Worm (Caenorhabditis elegans) whole organism, young adult: ENCODE results near the gene gst-4.

ENCODE experiments used
- B0035.1 ChIP-seq: sonication (generic microtip); optimal IDR thresholded peaks from 2 replicates; lab custom pipeline; 2016; ENCODE audit warnings: missing genetic modification characterization, mild to moderate bottlenecking, missing compliant biosample characterization, missing genotype, missing genetic modification reagents
- D2030.7 ChIP-seq: fragments of 200-800 bp; sonication (Bioruptor generic); IDR thresholded peaks from 2 replicates; pipeline ENCODE4 v1.3.6; 2022; ENCODE audit warnings: missing genetic modification reagents, missing genetic modification characterization, missing compliant biosample characterization
- F23B12.7 ChIP-seq: sonication (generic microtip); optimal IDR thresholded peaks from 2 replicates; lab custom pipeline; 2017; ENCODE audit warnings: missing genetic modification characterization, mild to moderate bottlenecking, missing compliant biosample characterization, antibody characterized with exemption, moderate library complexity; ENCODE audit not compliant: insufficient read depth
- F55B11.4 ChIP-seq: sonication (generic microtip); optimal IDR thresholded peaks from 2 replicates; lab custom pipeline; 2016; ENCODE audit warnings: missing compliant biosample characterization, missing genetic modification characterization, borderline replicate concordance; ENCODE audit not compliant: insufficient read depth
- F57A8.1 ChIP-seq: fragments of 200-800 bp; sonication (Bioruptor generic); optimal IDR thresholded peaks from 2 replicates; lab custom pipeline; 2018; ENCODE audit warnings: mild to moderate bottlenecking, missing genetic modification characterization, moderate library complexity, missing compliant biosample characterization
- F57C9.4 ChIP-seq: sonication (generic microtip); optimal IDR thresholded peaks from 2 replicates; lab custom pipeline; 2017; ENCODE audit warnings: mild to moderate bottlenecking, missing genetic modification characterization, missing compliant biosample characterization
- T07F8.4 ChIP-seq: sonication (generic microtip); optimal IDR thresholded peaks from 2 replicates; lab custom pipeline; 2016; ENCODE audit warnings: mild to moderate bottlenecking, missing genetic modification characterization, moderate library complexity, missing compliant biosample characterization
- Y53F4B.3 ChIP-seq: fragments of 200-800 bp; sonication (Bioruptor generic); IDR thresholded peaks from 2 replicates; pipeline ENCODE4 v1.3.6; 2022; ENCODE audit warnings: missing genetic modification reagents, missing genetic modification characterization, missing compliant biosample characterization
- Y56A3A.18 ChIP-seq: fragments of 200-800 bp; sonication (Bioruptor generic); IDR thresholded peaks from 2 replicates; pipeline ENCODE4 v1.3.6; 2022; ENCODE audit warnings: missing genetic modification reagents, missing genetic modification characterization, missing compliant biosample characterization
- akir-1 ChIP-seq: fragments of 200-800 bp; sonication (Bioruptor generic); optimal IDR thresholded peaks from 2 replicates; lab custom pipeline; 2018; ENCODE audit warnings: mild to moderate bottlenecking, missing genetic modification characterization, moderate library complexity, missing compliant biosample characterization
- ama-1 ChIP-seq, 3 experiments: fragments of 150-350 bp in 1 of 3; sonication (generic microtip) in 2 of 3; optimal IDR thresholded peaks; 2 replicates each; lab custom pipeline; 2014 to 2018; ENCODE audit warnings: missing biosample characterization in 2 of 3, missing genetic modification characterization in 2 of 3, missing genetic modification reagents in 2 of 3
- aptf-3 ChIP-seq: fragments of 200-800 bp; sonication (Bioruptor generic); IDR thresholded peaks from 2 replicates; pipeline ENCODE4 v1.3.6; 2022; ENCODE audit warnings: missing genetic modification characterization, missing compliant biosample characterization
- attf-5 ChIP-seq: fragments of 200-800 bp; sonication (Bioruptor generic); optimal IDR thresholded peaks from 2 replicates; lab custom pipeline; 2018; ENCODE audit warnings: mild to moderate bottlenecking, missing genetic modification characterization, missing compliant biosample characterization
- bed-1 ChIP-seq: fragments of 200-800 bp; sonication (Bioruptor generic); IDR thresholded peaks from 2 replicates; pipeline ENCODE4 v1.3.6; 2022; ENCODE audit warnings: missing genetic modification reagents, missing genetic modification characterization, missing compliant biosample characterization
- cebp-1 ChIP-seq, 2 experiments: fragments of 200-800 bp in 1 of 2; sonication (Bioruptor generic) in 1 of 2; sonication (generic microtip) in 1 of 2; IDR thresholded peaks in 1 of 2; optimal IDR thresholded peaks in 1 of 2; 2 replicates each; pipeline versions ENCODE4 v1.3.6 to Lab custom; 2017 to 2022; ENCODE audit warnings: missing compliant biosample characterization in 2 of 2, missing genetic modification characterization in 2 of 2, mild to moderate bottlenecking in 1 of 2, missing genetic modification reagents in 1 of 2, moderate library complexity in 1 of 2
- cebp-2 ChIP-seq: fragments of 200-800 bp; sonication (Bioruptor generic); IDR thresholded peaks from 2 replicates; pipeline ENCODE4 v1.3.6; 2022; ENCODE audit warnings: missing genetic modification characterization, missing compliant biosample characterization
- ceh-27 ChIP-seq: fragments of 200-800 bp; sonication (Bioruptor generic); optimal IDR thresholded peaks from 2 replicates; lab custom pipeline; 2018; ENCODE audit warnings: mild to moderate bottlenecking, missing genetic modification characterization, moderate library complexity, missing compliant biosample characterization
- ceh-40 ChIP-seq: fragments of 200-800 bp; sonication (Bioruptor generic); IDR thresholded peaks from 2 replicates; pipeline ENCODE4 v1.3.6; 2022; ENCODE audit warnings: missing genetic modification characterization, missing compliant biosample characterization
- dox-1 ChIP-seq: fragments of 200-800 bp; sonication (Bioruptor generic); IDR thresholded peaks from 2 replicates; pipeline ENCODE4 v1.3.6; 2022; ENCODE audit warnings: missing genetic modification reagents, missing genetic modification characterization, missing compliant biosample characterization
- dpff-1 ChIP-seq: sonication (generic microtip); optimal IDR thresholded peaks from 2 replicates; lab custom pipeline; 2017; ENCODE audit warnings: mild to moderate bottlenecking, missing genetic modification characterization, missing compliant biosample characterization
- hrde-1 ChIP-seq: sonication (generic microtip); optimal IDR thresholded peaks from 2 replicates; lab custom pipeline; 2016; ENCODE audit warnings: missing genetic modification characterization, mild to moderate bottlenecking, missing compliant biosample characterization, moderate library complexity, missing genotype, missing genetic modification reagents, borderline replicate concordance
- hsf-1 ChIP-seq: fragments of 200-800 bp; sonication (Bioruptor generic); IDR thresholded peaks from 2 replicates; pipeline ENCODE4 v1.3.6; 2022; ENCODE audit warnings: missing genetic modification reagents, missing genetic modification characterization, missing compliant biosample characterization
- lag-1 ChIP-seq: fragments of 200-800 bp; sonication (Bioruptor generic); IDR thresholded peaks from 2 replicates; pipeline ENCODE4 v1.3.6; 2022; ENCODE audit warnings: missing genetic modification reagents, missing genetic modification characterization, missing compliant biosample characterization
- let-526 ChIP-seq: fragments of 200-800 bp; sonication (Bioruptor generic); IDR thresholded peaks from 2 replicates; pipeline ENCODE4 v1.3.6; 2022; ENCODE audit warnings: missing genetic modification reagents, missing genetic modification characterization, missing compliant biosample characterization
- lin-40 ChIP-seq: sonication (generic microtip); optimal IDR thresholded peaks from 2 replicates; lab custom pipeline; 2016; ENCODE audit warnings: missing genetic modification characterization, mild to moderate bottlenecking, missing compliant biosample characterization, missing genotype, missing genetic modification reagents
- lin-54 ChIP-seq: fragments of 200-800 bp; sonication (Bioruptor generic); optimal IDR thresholded peaks from 2 replicates; lab custom pipeline; 2018; ENCODE audit warnings: mild to moderate bottlenecking, missing genetic modification characterization, missing compliant biosample characterization
- lsl-1 ChIP-seq: fragments of 200-800 bp; sonication (Bioruptor generic); optimal IDR thresholded peaks from 2 replicates; lab custom pipeline; 2018; ENCODE audit warnings: mild to moderate bottlenecking, missing genetic modification characterization, moderate library complexity, missing compliant biosample characterization
- mcd-1 ChIP-seq: fragments of 200-800 bp; sonication (Bioruptor generic); IDR thresholded peaks from 2 replicates; pipeline ENCODE4 v1.3.6; 2022; ENCODE audit warnings: missing genetic modification reagents, missing genetic modification characterization, missing compliant biosample characterization
- mes-4 ChIP-seq: sonication (generic microtip); optimal IDR thresholded peaks from 2 replicates; lab custom pipeline; 2016; ENCODE audit warnings: missing genotype, missing genetic modification characterization, missing compliant biosample characterization
- nfya-1 ChIP-seq: sonication (generic microtip); optimal IDR thresholded peaks from 2 replicates; lab custom pipeline; 2017; ENCODE audit warnings: antibody characterized with exemption, missing compliant biosample characterization, missing genetic modification characterization, borderline replicate concordance; ENCODE audit not compliant: insufficient read depth
- nfyb-1 ChIP-seq: fragments of 200-800 bp; sonication (Bioruptor generic); IDR thresholded peaks from 2 replicates; pipeline ENCODE4 v1.3.6; 2022; ENCODE audit warnings: missing genetic modification reagents, missing genetic modification characterization, missing compliant biosample characterization
- nhr-179 ChIP-seq: sonication (generic microtip); optimal IDR thresholded peaks from 2 replicates; lab custom pipeline; 2016; ENCODE audit warnings: mild to moderate bottlenecking, missing genetic modification characterization, missing compliant biosample characterization
- nhr-27 ChIP-seq: fragments of 200-800 bp; sonication (Bioruptor generic); optimal IDR thresholded peaks from 2 replicates; lab custom pipeline; 2018; ENCODE audit warnings: mild to moderate bottlenecking, missing genetic modification characterization, moderate library complexity, missing compliant biosample characterization
- pha-4 ChIP-seq: fragments of 150-350 bp; sonication (generic microtip); optimal IDR thresholded peaks from 2 replicates; lab custom pipeline; 2014; ENCODE audit warnings: missing biosample characterization, missing genetic modification reagents, missing genetic modification characterization
- sdz-38 ChIP-seq: sonication (generic microtip); optimal IDR thresholded peaks from 2 replicates; lab custom pipeline; 2016; ENCODE audit warnings: missing genotype, missing genetic modification characterization, missing compliant biosample characterization
- sea-2 ChIP-seq: fragments of 200-800 bp; sonication (Bioruptor generic); IDR thresholded peaks from 2 replicates; pipeline ENCODE4 v1.3.6; 2022; ENCODE audit warnings: missing genetic modification characterization, missing compliant biosample characterization
- snpc-1.1 ChIP-seq: sonication (generic microtip); optimal IDR thresholded peaks from 2 replicates; lab custom pipeline; 2017; ENCODE audit warnings: missing genetic modification characterization, mild to moderate bottlenecking, missing compliant biosample characterization, antibody characterized with exemption, moderate library complexity, missing genotype, missing genetic modification reagents; ENCODE audit not compliant: insufficient read depth
- snpc-1.3 ChIP-seq: sonication (generic microtip); optimal IDR thresholded peaks from 2 replicates; lab custom pipeline; 2017; ENCODE audit warnings: missing genetic modification characterization, mild to moderate bottlenecking, missing compliant biosample characterization, antibody characterized with exemption, moderate library complexity, missing genotype, missing genetic modification reagents; ENCODE audit not compliant: insufficient read depth
- somi-1 ChIP-seq: fragments of 200-800 bp; sonication (Bioruptor generic); optimal IDR thresholded peaks from 2 replicates; lab custom pipeline; 2018; ENCODE audit warnings: mild to moderate bottlenecking, missing genetic modification characterization, missing compliant biosample characterization
- tlf-1 ChIP-seq: fragments of 200-800 bp; sonication (Bioruptor generic); optimal IDR thresholded peaks from 2 replicates; lab custom pipeline; 2018; ENCODE audit warnings: mild to moderate bottlenecking, missing genetic modification characterization, missing compliant biosample characterization
- unc-62 ChIP-seq: fragments of 150-350 bp; optimal IDR thresholded peaks from 2 replicates; lab custom pipeline; 2014; ENCODE audit warnings: missing biosample characterization, missing genetic modification reagents, missing genetic modification characterization
- ztf-25 ChIP-seq: fragments of 200-800 bp; sonication (Bioruptor generic); IDR thresholded peaks from 2 replicates; pipeline ENCODE4 v1.3.6; 2022; ENCODE audit warnings: missing genetic modification reagents, missing genetic modification characterization, missing compliant biosample characterization
- ztf-6 ChIP-seq: fragments of 200-800 bp; sonication (Bioruptor generic); IDR thresholded peaks from 2 replicates; pipeline ENCODE4 v1.3.6; 2022; ENCODE audit warnings: missing genetic modification reagents, missing genetic modification characterization, missing compliant biosample characterization

Gene gst-4

ce11 chrIV:10148938-10149337, 6.9 kb downstream of the gst-4 start, which contains the start of gene pigs-1:
pigs-1 (minus strand) TSS chrIV:10149038.
- TF ChIP-seq snpc-1.3, result no peak
- TF ChIP-seq F57A8.1, result no peak
- TF ChIP-seq nhr-27 (tag; lab: Kevin White, UChicago), result no peak
- TF ChIP-seq ama-1 (optimal IDR thresholded peaks at IDR 0.05; lab: Kevin White, UChicago), result no peak
- TF ChIP-seq ama-1 (GFP tag; optimal IDR thresholded peaks at IDR 0.05; lab: Kevin White, UChicago), result no peak

- TF ChIP-seq attf-5 (GFP tag; lab: Kevin White, UChicago), result no peak
- TF ChIP-seq ztf-25 (GFP tag; lab: Robert Waterston, UW), result no peak
- no peak for TF ChIP-seq D2030.7 (GFP tag; lab: Robert Waterston, UW)
- no peak for TF ChIP-seq ceh-27
- TF ChIP-seq Y56A3A.18 (GFP tag; lab: Robert Waterston, UW), result no peak
- no peak for TF ChIP-seq aptf-3 (GFP tag; lab: Robert Waterston, UW)
- no peak for TF ChIP-seq hrde-1
- no peak for TF ChIP-seq bed-1 (GFP tag; lab: Robert Waterston, UW)
- no peak for TF ChIP-seq lin-40 (tag; lab: Kevin White, UChicago)
- no peak for TF ChIP-seq F55B11.4 (tag; lab: Kevin White, UChicago)
- TF ChIP-seq unc-62 (GFP tag; lab: Kevin White, UChicago), result no peak
- TF ChIP-seq dpff-1 (tag; lab: Kevin White, UChicago), result no peak
- no peak for TF ChIP-seq tlf-1 (GFP tag; lab: Kevin White, UChicago)
- TF ChIP-seq, all 124 proteins: peak for 0
These were observed 8.6 kb downstream of the gst-4 start, which contains the start of gene tsp-12 for ce11 chrIV:10150552-10151004. tsp-12 (minus strand) TSS chrIV:10150602.

DNA sequence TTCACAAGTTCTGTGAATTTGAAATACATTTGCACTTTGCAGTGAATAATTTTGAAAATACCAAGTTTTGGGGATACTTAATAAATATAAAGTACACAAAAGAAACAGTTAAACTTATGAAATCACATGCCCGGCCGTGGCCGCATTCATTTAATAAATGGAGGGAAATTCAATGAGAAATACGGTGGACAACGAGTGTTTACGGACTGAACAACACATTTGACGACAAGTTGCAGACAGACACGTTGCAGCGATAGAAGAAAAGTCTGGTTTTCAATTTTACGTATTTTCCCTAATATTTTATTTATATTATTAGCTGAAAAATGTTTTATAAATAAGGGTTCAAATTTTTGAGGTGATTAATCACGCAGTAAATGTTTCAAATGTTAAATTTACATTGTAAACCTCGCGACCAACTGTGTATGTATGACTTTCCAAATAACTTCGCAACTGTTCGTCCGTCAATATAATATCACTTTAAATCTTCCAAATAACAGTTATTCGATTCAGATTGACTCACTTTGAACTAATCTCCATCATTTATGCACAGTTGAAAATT, 9.5 kb downstream of the gst-4 start, which contains the start of gene copg-1:
TSS of gene copg-1 (plus strand) at position 509 of the 559 bp plus-strand sequence.
- TF ChIP-seq cebp-1 (GFP tag; IDR thresholded peaks at IDR 0.05; lab: Robert Waterston, UW), result no peak
- peak; percentile 67 for TF ChIP-seq cebp-1 (tag; optimal IDR thresholded peaks at IDR 0.05; lab: Kevin White, UChicago)
- TF ChIP-seq pha-4 (tag; lab: Kevin White, UChicago), result peak; percentile 17
- no peak for TF ChIP-seq let-526 (GFP tag; lab: Robert Waterston, UW)
- peak; percentile 14 for TF ChIP-seq lin-54 (GFP tag; lab: Kevin White, UChicago)
- no peak for TF ChIP-seq ztf-6 (GFP tag; lab: Robert Waterston, UW)
- no peak for TF ChIP-seq sdz-38
- TF ChIP-seq T07F8.4 (tag; lab: Kevin White, UChicago), result no peak
- no peak for TF ChIP-seq nfya-1 (tag; lab: Kevin White, UChicago)
- TF ChIP-seq F57C9.4 (tag; lab: Kevin White, UChicago), result no peak
- TF ChIP-seq ztf-25 (GFP tag; lab: Robert Waterston, UW), result no peak
- no peak for TF ChIP-seq mcd-1
- no peak for TF ChIP-seq snpc-1.1 (tag; lab: Kevin White, UChicago)
- TF ChIP-seq cebp-2, result no peak
- TF ChIP-seq somi-1 (GFP tag; lab: Kevin White, UChicago), result no peak
- peak; percentile 25 for TF ChIP-seq F23B12.7 (tag; lab: Kevin White, UChicago)
- TF ChIP-seq B0035.1 (tag; lab: Kevin White, UChicago), result no peak
- no peak for TF ChIP-seq Y53F4B.3 (GFP tag; lab: Robert Waterston, UW)
- TF ChIP-seq hsf-1, result no peak
- TF ChIP-seq ama-1 (optimal IDR thresholded peaks at IDR 0.05; lab: Kevin White, UChicago), result no peak
- TF ChIP-seq ama-1 (GFP tag; optimal IDR thresholded peaks at IDR 0.05; lab: Kevin White, UChicago), result no peak
- no peak for TF ChIP-seq hrde-1
- no peak for TF ChIP-seq lag-1 (GFP tag; lab: Robert Waterston, UW)
- TF ChIP-seq nfyb-1 (GFP tag; lab: Robert Waterston, UW), result no peak
- peak; percentile 67 for TF ChIP-seq lsl-1 (GFP tag; lab: Kevin White, UChicago)
- peak; percentile 51 for TF ChIP-seq dox-1 (GFP tag; lab: Robert Waterston, UW)
- no peak for TF ChIP-seq akir-1
- TF ChIP-seq mes-4 (tag; lab: Kevin White, UChicago), result no peak
- no peak for TF ChIP-seq tlf-1 (GFP tag; lab: Kevin White, UChicago)
- no peak for TF ChIP-seq ceh-40
- TF ChIP-seq sea-2 (GFP tag; lab: Robert Waterston, UW), result no peak
- no peak for TF ChIP-seq nhr-179 (tag; lab: Kevin White, UChicago)
